Worm (Caenorhabditis elegans) whole organism, L4 larva: ENCODE data around the gene sel-1.

Experiments used
- D1046.2 ChIP-seq: fragments of 200-800 bp; sonication (Bioruptor generic); IDR thresholded peaks from 2 replicates; pipeline ENCODE4 v1.3.6; 2022; ENCODE audit warnings: missing genetic modification characterization, missing compliant biosample characterization
- F37D6.2 ChIP-seq: sonication (generic microtip); optimal IDR thresholded peaks from 2 replicates; lab custom pipeline; 2016; ENCODE audit warnings: mild to moderate bottlenecking, missing genetic modification characterization, missing compliant biosample characterization
- T20F7.1 ChIP-seq: fragments of 200-800 bp; sonication (Bioruptor generic); optimal IDR thresholded peaks from 2 replicates; lab custom pipeline; 2018; ENCODE audit warnings: mild to moderate bottlenecking, missing genetic modification characterization, missing compliant biosample characterization
- T26A8.4 ChIP-seq: fragments of 200-800 bp; sonication (Bioruptor generic); IDR thresholded peaks from 2 replicates; pipeline ENCODE4 v1.3.6; 2022; ENCODE audit warnings: missing genetic modification characterization, missing compliant biosample characterization
- Y75B8A.6 ChIP-seq: fragments of 200-800 bp; sonication (Bioruptor generic); IDR thresholded peaks from 2 replicates; pipeline ENCODE4 v1.3.6; 2022; ENCODE audit warnings: missing genetic modification reagents, missing genetic modification characterization, missing compliant biosample characterization
- aha-1 ChIP-seq: fragments of 150-350 bp; peaks from one replicate; lab custom pipeline; 2014; ENCODE audit warnings: missing biosample characterization, missing genetic modification characterization
- ceh-82 ChIP-seq: sonication (generic microtip); optimal IDR thresholded peaks from 2 replicates; lab custom pipeline; 2017; ENCODE audit warnings: missing biosample characterization, missing genetic modification characterization
- ces-1 ChIP-seq: fragments of 150-350 bp; sonication (generic microtip); optimal IDR thresholded peaks from 4 replicates; lab custom pipeline; 2014; ENCODE audit warnings: missing biosample characterization, missing genetic modification reagents, missing genetic modification characterization
- daf-16 ChIP-seq, 3 experiments: sonication (generic microtip); optimal IDR thresholded peaks; 2 replicates each; lab custom pipeline; 2016 to 2017; ENCODE audit warnings: missing genetic modification characterization in 3 of 3, missing genetic modification reagents in 3 of 3, mild to moderate bottlenecking in 2 of 3, missing compliant biosample characterization in 2 of 3, missing biosample characterization in 1 of 3, moderate library complexity in 1 of 3
- daf-19 ChIP-seq: fragments of 200-800 bp; sonication (Bioruptor generic); conservative IDR thresholded peaks from 2 replicates; pipeline ENCODE4 v1.3.6; 2022; ENCODE audit warnings: missing genetic modification characterization, missing compliant biosample characterization
- daf-8 ChIP-seq: fragments of 200-800 bp; sonication (Bioruptor generic); IDR thresholded peaks from 2 replicates; pipeline ENCODE4 v1.3.6; 2022; ENCODE audit warnings: missing genetic modification characterization, missing compliant biosample characterization
- dve-1 ChIP-seq: sonication (generic microtip); optimal IDR thresholded peaks from 2 replicates; lab custom pipeline; 2017; ENCODE audit warnings: antibody characterized with exemption, mild to moderate bottlenecking, missing genetic modification characterization, missing compliant biosample characterization; ENCODE audit not compliant: insufficient read depth
- fos-1 ChIP-seq: fragments of 150-350 bp; optimal IDR thresholded peaks from 2 replicates; lab custom pipeline; 2014; ENCODE audit warnings: missing biosample characterization, missing genetic modification characterization
- gei-8 ChIP-seq: fragments of 200-800 bp; sonication (Bioruptor generic); optimal IDR thresholded peaks from 2 replicates; lab custom pipeline; 2018; ENCODE audit warnings: mild to moderate bottlenecking, missing genetic modification characterization, missing compliant biosample characterization
- hlh-11 ChIP-seq: fragments of 200-800 bp; sonication (Bioruptor generic); optimal IDR thresholded peaks from 2 replicates; lab custom pipeline; 2018; ENCODE audit warnings: mild to moderate bottlenecking, missing genetic modification characterization, missing compliant biosample characterization
- lsy-2 ChIP-seq, 2 experiments: fragments of 150-350 bp in 1 of 2; sonication (generic microtip) in 1 of 2; optimal IDR thresholded peaks; 2 replicates each; lab custom pipeline; 2014 to 2017; ENCODE audit warnings: missing biosample characterization in 2 of 2, missing genetic modification characterization in 2 of 2
- madf-9 ChIP-seq: fragments of 200-800 bp; sonication (Bioruptor generic); conservative IDR thresholded peaks from 2 replicates; pipeline ENCODE4 v1.3.6; 2022; ENCODE audit warnings: missing genetic modification reagents, missing genetic modification characterization, missing compliant biosample characterization
- mdl-1 ChIP-seq, 2 experiments: fragments of 150-350 bp in 1 of 2; sonication (generic microtip) in 1 of 2; optimal IDR thresholded peaks; 2 replicates each; lab custom pipeline; 2014 to 2017; ENCODE audit warnings: missing biosample characterization in 2 of 2, missing genetic modification characterization in 2 of 2
- mep-1 ChIP-seq: fragments of 150-350 bp; sonication (generic microtip); optimal IDR thresholded peaks from 3 replicates; lab custom pipeline; 2014; ENCODE audit warnings: missing biosample characterization, missing genetic modification characterization
- mes-2 ChIP-seq: sonication (generic microtip); optimal IDR thresholded peaks from 2 replicates; lab custom pipeline; 2016; ENCODE audit warnings: missing genotype, mild to moderate bottlenecking, missing genetic modification characterization, missing compliant biosample characterization; ENCODE audit not compliant: poor library complexity, severe bottlenecking
- mxl-3 ChIP-seq: fragments of 200-800 bp; sonication (Bioruptor generic); optimal IDR thresholded peaks from 2 replicates; lab custom pipeline; 2018; ENCODE audit warnings: mild to moderate bottlenecking, missing genetic modification characterization, missing compliant biosample characterization
- nhr-42 ChIP-seq: fragments of 200-800 bp; sonication (Bioruptor generic); IDR thresholded peaks from 2 replicates; pipeline ENCODE4 v1.3.6; 2022; ENCODE audit warnings: missing genetic modification characterization, missing compliant biosample characterization
- nhr-6 ChIP-seq: fragments of 150-350 bp; optimal IDR thresholded peaks from 2 replicates; lab custom pipeline; 2014; ENCODE audit warnings: missing biosample characterization, missing genetic modification characterization
- pha-4 ChIP-seq, 2 experiments: fragments of 150-350 bp in 1 of 2; fragments of 200-800 bp in 1 of 2; sonication (Bioruptor generic) in 1 of 2; IDR thresholded peaks in 1 of 2; optimal IDR thresholded peaks in 1 of 2; 2 replicates each; pipeline versions ENCODE4 v1.3.6 to Lab custom; 2014 to 2022; ENCODE audit warnings: missing genetic modification characterization in 2 of 2, missing genetic modification reagents in 2 of 2, missing biosample characterization in 1 of 2, missing compliant biosample characterization in 1 of 2
- sdz-12 ChIP-seq: fragments of 200-800 bp; sonication (Bioruptor generic); optimal IDR thresholded peaks from 2 replicates; lab custom pipeline; 2018; ENCODE audit warnings: mild to moderate bottlenecking, missing genetic modification characterization, missing compliant biosample characterization
- set-16 ChIP-seq: fragments of 200-800 bp; sonication (Bioruptor generic); IDR thresholded peaks from 2 replicates; pipeline ENCODE4 v1.3.6; 2022; ENCODE audit warnings: missing genetic modification reagents, missing genetic modification characterization, missing compliant biosample characterization
- spr-1 ChIP-seq: sonication (generic microtip); optimal IDR thresholded peaks from 2 replicates; lab custom pipeline; 2016; ENCODE audit warnings: mild to moderate bottlenecking, missing genetic modification characterization, missing compliant biosample characterization
- unc-62 ChIP-seq, 3 experiments: fragments of 150-350 bp in 1 of 3; sonication (generic microtip); optimal IDR thresholded peaks in 2 of 3; peaks in 1 of 3; 1 replicate in 1 of 3; 2 replicates in 2 of 3; lab custom pipeline; 2014 to 2017; ENCODE audit warnings: missing biosample characterization in 3 of 3, missing genetic modification characterization in 3 of 3, missing genetic modification reagents in 3 of 3, missing genotype in 1 of 3
- zfp-2 ChIP-seq: sonication (generic microtip); optimal IDR thresholded peaks from 2 replicates; lab custom pipeline; 2016; ENCODE audit warnings: mild to moderate bottlenecking, missing genetic modification characterization, missing compliant biosample characterization
- zfp-3 ChIP-seq: fragments of 200-800 bp; sonication (Bioruptor generic); conservative IDR thresholded peaks from 2 replicates; pipeline ENCODE4 v1.3.6; 2022; ENCODE audit warnings: missing genetic modification reagents, missing genetic modification characterization, missing compliant biosample characterization

sel-1 gene

ce11 chrV:12599110-12599509, 38.6 kb downstream of the sel-1 start, which contains the start of the genes C14C10.10 and ril-2:
TSS of gene C14C10.10 (minus strand) at chrV:12599128.
TSS of gene ril-2 (minus strand) at chrV:12599157.
- TF ChIP-seq lsy-2 (tag; optimal IDR thresholded peaks at IDR 0.05; lab: Kevin White, UChicago): peak in 1 of 2 experiments; percentile 32
- peak; percentile 40 for TF ChIP-seq mes-2 (tag; lab: Kevin White, UChicago)
- TF ChIP-seq ces-1 (GFP tag; lab: Kevin White, UChicago): no peak

- TF ChIP-seq daf-16 (GFP tag; optimal IDR thresholded peaks at IDR 0.05; lab: Kevin White, UChicago) (no peak), daf-16 (tag; optimal IDR thresholded peaks at IDR 0.05; lab: Kevin White, UChicago) (peak; percentile 79), pha-4 (GFP tag; IDR thresholded peaks at IDR 0.05; lab: Robert Waterston, UW) (no peak), pha-4 (tag; optimal IDR thresholded peaks at IDR 0.05; lab: Kevin White, UChicago) (no peak), hlh-11 (tag; lab: Kevin White, UChicago) (peak; percentile 38), mdl-1 (tag; optimal IDR thresholded peaks at IDR 0.05; lab: Kevin White, UChicago) (peak in 1 of 2 experiments; percentile 33), daf-19 (0 out of 2 replicates have a peak, but pooled peaks have one; percentile 24), Y75B8A.6 (GFP tag; lab: Robert Waterston, UW) (no peak), zfp-2 (tag; lab: Kevin White, UChicago) (no peak), dve-1 (tag; lab: Kevin White, UChicago) (peak; percentile 48), D1046.2 (GFP tag; lab: Robert Waterston, UW) (no peak), zfp-3 (no peak), mes-2 (tag; lab: Kevin White, UChicago) (peak; percentile 27), T20F7.1 (peak; percentile 41), mxl-3 (GFP tag; lab: Kevin White, UChicago) (peak; percentile 15)
These were observed 39.1 kb downstream of the sel-1 start, which contains the start of gene C14C10.5 for ce11 chrV:12599510-12600242. TSS of gene C14C10.5 (plus strand) at chrV:12600192.

ce11 chrV:12601835-12602234, 41.3 kb downstream of the sel-1 start:
- TF ChIP-seq mep-1 (tag; lab: Kevin White, UChicago) (no peak), aha-1 (tag; lab: Kevin White, UChicago) (peak; percentile 53), T26A8.4 (GFP tag; lab: Robert Waterston, UW) (no peak), unc-62 (GFP tag; optimal IDR thresholded peaks at IDR 0.05 in 1 of 2; lab: Kevin White, UChicago) (peak in 1 of 2 experiments; percentile 84), unc-62 (tag; optimal IDR thresholded peaks at IDR 0.05; lab: Kevin White, UChicago) (no peak)
- TF ChIP-seq, all 104 proteins: peak for 2

ce11 chrV:12607113-12607512, 46.6 kb downstream of the sel-1 start, which contains the start of gene erg-28:
TSS of gene erg-28 (plus strand) at chrV:12607413.
- TF ChIP-seq fos-1 (tag; lab: Kevin White, UChicago) (no peak), gei-8 (GFP tag; lab: Kevin White, UChicago) (no peak), mxl-3 (GFP tag; lab: Kevin White, UChicago) (no peak), ceh-82 (tag; lab: Kevin White, UChicago) (no peak)

ce11 chrV:12608857-12609256, 48.3 kb downstream of the sel-1 start, which contains the start of gene ZC116.5:
TSS of gene ZC116.5 (minus strand) at chrV:12608957.
- TF ChIP-seq madf-9 (GFP tag; lab: Robert Waterston, UW): no peak
- TF ChIP-seq zfp-2 (tag; lab: Kevin White, UChicago): no peak
- no peak for TF ChIP-seq spr-1 (tag; lab: Kevin White, UChicago)
- TF ChIP-seq daf-8: no peak
- TF ChIP-seq nhr-42: no peak
- TF ChIP-seq nhr-6 (tag; lab: Kevin White, UChicago): no peak
- TF ChIP-seq set-16 (GFP tag; lab: Robert Waterston, UW): no peak
- TF ChIP-seq sdz-12 (GFP tag; lab: Kevin White, UChicago): no peak
- TF ChIP-seq F37D6.2 (tag; lab: Kevin White, UChicago): no peak
